Fruit fly (Drosophila melanogaster): Measurements from ENCODE around the gene tara.

Gene tara

dm6 chr3R:16186791-16187681, 38.4 kb upstream of the tara start, which contains the start of gene sra (continued):
- TF ChIP-seq CHES-1-like (GFP tag; optimal IDR thresholded peaks at IDR 0.05) (peak; percentile 77), Hand (GFP tag; optimal IDR thresholded peaks at IDR 0.05) (no peak), CG4854 (GFP tag; optimal IDR thresholded peaks at IDR 0.05) (peak; percentile 40), hb (GFP tag; IDR thresholded peaks at IDR 0.05; ENCODE audit: partially characterized antibody) (peak; percentile 96), ac (GFP tag; optimal IDR thresholded peaks at IDR 0.05) (no peak), CG2129 (GFP tag; IDR thresholded peaks at IDR 0.05; ENCODE audit: partially characterized antibody) (peak; percentile 91), CG30431 (GFP tag; optimal IDR thresholded peaks at IDR 0.05) (no peak), CG3995 (GFP tag; optimal IDR thresholded peaks at IDR 0.05) (no peak), rib (GFP tag; IDR thresholded peaks at IDR 0.05) (peak; percentile 17; the same call in 1 of the 2 replicates), CG4404 (GFP tag; IDR thresholded peaks at IDR 0.05) (no peak), chm (GFP tag; IDR thresholded peaks at IDR 0.05) (peak; percentile 71; the same call in 1 of the 2 replicates), CG15073 (GFP tag; optimal IDR thresholded peaks at IDR 0.05) (no peak), Jarid2 (GFP tag; optimal IDR thresholded peaks at IDR 0.05) (peak; percentile 98), Aef1 (GFP tag; IDR thresholded peaks at IDR 0.05) (no peak), ab (GFP tag; optimal IDR thresholded peaks at IDR 0.05) (no peak), bcd (GFP tag; optimal IDR thresholded peaks at IDR 0.05) (peak; percentile 1), lola (GFP tag; optimal IDR thresholded peaks at IDR 0.05) (no peak), CG5245 (GFP tag; optimal IDR thresholded peaks at IDR 0.05) (no peak), Myb (GFP tag; optimal IDR thresholded peaks at IDR 0.05) (peak; percentile 54), Camta (GFP tag; optimal IDR thresholded peaks at IDR 0.05) (no peak), phol (tag; optimal IDR thresholded peaks at IDR 0.05) (peak; percentile 41), prd (optimal IDR thresholded peaks at IDR 0.05) (no peak), prd (GFP tag; IDR thresholded peaks at IDR 0.05) (no peak; the same call in 2 of the 3 replicates), NFAT (GFP tag; IDR thresholded peaks at IDR 0.05) (peak; percentile 59), HLH3B (GFP tag; IDR thresholded peaks at IDR 0.05) (peak; percentile 15; the same call in 1 of the 2 replicates), HLHmδ (GFP tag; optimal IDR thresholded peaks at IDR 0.05) (no peak), ind (GFP tag; optimal IDR thresholded peaks at IDR 0.05) (no peak), CG4328 (GFP tag; optimal IDR thresholded peaks at IDR 0.05) (peak; percentile 16), CG13424 (tag; optimal IDR thresholded peaks at IDR 0.05) (peak; percentile 29), oc (tag; optimal IDR thresholded peaks at IDR 0.05) (no peak), row (GFP tag; IDR thresholded peaks at IDR 0.05) (peak; percentile 38; the same call in 2 of the 3 replicates), CG17612 (GFP tag; IDR thresholded peaks at IDR 0.05) (no peak), Gug (GFP tag; IDR thresholded peaks at IDR 0.05) (0 out of 4 replicates have a peak, but pooled peaks have one; percentile 7), CG32532 (GFP tag; IDR thresholded peaks at IDR 0.05) (peak; percentile 59), D19A (tag; optimal IDR thresholded peaks at IDR 0.05) (peak; percentile 14), C15 (GFP tag; IDR thresholded peaks at IDR 0.05) (no peak), Dfd (GFP tag; optimal IDR thresholded peaks at IDR 0.05) (no peak), aop (GFP tag; IDR thresholded peaks at IDR 0.05) (no peak), onecut (GFP tag; IDR thresholded peaks at IDR 0.05) (no peak; the same call in 1 of the 2 replicates), bigmax (GFP tag; optimal IDR thresholded peaks at IDR 0.05) (peak; percentile 61), CG10209 (GFP tag; optimal IDR thresholded peaks at IDR 0.05) (peak; percentile 12), CG10147 (GFP tag; optimal IDR thresholded peaks at IDR 0.05) (peak; percentile 42), Fer2 (tag; optimal IDR thresholded peaks at IDR 0.05) (no peak), NC2α (GFP tag; optimal IDR thresholded peaks at IDR 0.05) (peak; percentile 36), kni (GFP tag; optimal IDR thresholded peaks at IDR 0.05) (no peak), Spps (tag; optimal IDR thresholded peaks at IDR 0.05) (no peak), CG31388 (GFP tag; optimal IDR thresholded peaks at IDR 0.05) (no peak), CG4360 (GFP tag; IDR thresholded peaks at IDR 0.05) (peak; percentile 69), pnt (GFP tag; optimal IDR thresholded peaks at IDR 0.05) (no peak)
